Worm (Caenorhabditis elegans) whole organism, late embryonic: ENCODE results near the gene ubc-21.

Source experiments
- K02D7.2 ChIP-seq: sonication (generic microtip); optimal IDR thresholded peaks from 2 replicates; lab custom pipeline; 2017; ENCODE audit warnings: mild to moderate bottlenecking, missing genetic modification characterization, missing compliant biosample characterization
- K09A11.1 ChIP-seq: sonication (generic microtip); optimal IDR thresholded peaks from 2 replicates; lab custom pipeline; 2017; ENCODE audit warnings: antibody characterized with exemption, mild to moderate bottlenecking, missing genetic modification characterization, missing compliant biosample characterization; ENCODE audit not compliant: insufficient read depth
- Y22D7AL.16 ChIP-seq: sonication (generic microtip); optimal IDR thresholded peaks from 2 replicates; lab custom pipeline; 2016; ENCODE audit warnings: missing genetic modification characterization, missing compliant biosample characterization
- ama-1 ChIP-seq: fragments of 150-350 bp; optimal IDR thresholded peaks from 2 replicates; lab custom pipeline; 2014
- ceh-2 ChIP-seq: sonication (generic microtip); optimal IDR thresholded peaks from 2 replicates; lab custom pipeline; 2016; ENCODE audit warnings: missing genotype, missing genetic modification characterization, missing compliant biosample characterization
- ceh-31 ChIP-seq: sonication (generic microtip); optimal IDR thresholded peaks from 2 replicates; lab custom pipeline; 2016; ENCODE audit warnings: missing genetic modification characterization, missing compliant biosample characterization
- ceh-34 ChIP-seq: sonication (generic microtip); optimal IDR thresholded peaks from 2 replicates; lab custom pipeline; 2016; ENCODE audit warnings: mild to moderate bottlenecking, missing genetic modification characterization, missing compliant biosample characterization
- ceh-45 ChIP-seq: fragments of 200-800 bp; sonication (Bioruptor generic); IDR thresholded peaks from 2 replicates; pipeline ENCODE4 v1.3.6; 2022; ENCODE audit warnings: missing genetic modification reagents, missing genetic modification characterization, missing compliant biosample characterization
- che-1 ChIP-seq: sonication (generic microtip); optimal IDR thresholded peaks from 2 replicates; lab custom pipeline; 2016; ENCODE audit warnings: mild to moderate bottlenecking, missing genetic modification characterization, missing compliant biosample characterization
- dmd-4 ChIP-seq: sonication (generic microtip); optimal IDR thresholded peaks from 2 replicates; lab custom pipeline; 2016; ENCODE audit warnings: borderline replicate concordance, missing genetic modification characterization, missing compliant biosample characterization
- dve-1 ChIP-seq: sonication (generic microtip); optimal IDR thresholded peaks from 2 replicates; lab custom pipeline; 2017; ENCODE audit warnings: antibody characterized with exemption, mild to moderate bottlenecking, missing genetic modification characterization, missing compliant biosample characterization
- fax-1 ChIP-seq: sonication (generic microtip); optimal IDR thresholded peaks from 2 replicates; lab custom pipeline; 2016; ENCODE audit warnings: missing genotype, missing genetic modification characterization, missing compliant biosample characterization
- fkh-10 ChIP-seq: fragments of 150-350 bp; optimal IDR thresholded peaks from 2 replicates; lab custom pipeline; 2014; ENCODE audit warnings: missing biosample characterization, missing genetic modification reagents, missing genetic modification characterization
- hlh-13 ChIP-seq: fragments of 200-800 bp; sonication (Bioruptor generic); optimal IDR thresholded peaks from 2 replicates; lab custom pipeline; 2018; ENCODE audit warnings: mild to moderate bottlenecking, missing genetic modification characterization, missing compliant biosample characterization
- hlh-8 ChIP-seq: sonication (generic microtip); optimal IDR thresholded peaks from 2 replicates; lab custom pipeline; 2016; ENCODE audit warnings: missing genotype, missing genetic modification characterization, missing compliant biosample characterization
- madf-2 ChIP-seq: sonication (generic microtip); optimal IDR thresholded peaks from 2 replicates; lab custom pipeline; 2017; ENCODE audit warnings: missing genetic modification characterization, missing compliant biosample characterization
- mec-3 ChIP-seq: sonication (generic microtip); optimal IDR thresholded peaks from 2 replicates; lab custom pipeline; 2016; ENCODE audit warnings: borderline replicate concordance, missing genetic modification characterization, missing compliant biosample characterization
- nhr-232 ChIP-seq: sonication (generic microtip); optimal IDR thresholded peaks from 2 replicates; lab custom pipeline; 2016; ENCODE audit warnings: missing genetic modification characterization, missing compliant biosample characterization
- odd-2 ChIP-seq: sonication (generic microtip); optimal IDR thresholded peaks from 2 replicates; lab custom pipeline; 2017; ENCODE audit warnings: antibody characterized with exemption, mild to moderate bottlenecking, missing genetic modification characterization, missing compliant biosample characterization
- pat-9 ChIP-seq: fragments of 200-800 bp; sonication (Bioruptor generic); optimal IDR thresholded peaks from 2 replicates; lab custom pipeline; 2018; ENCODE audit warnings: mild to moderate bottlenecking, missing genetic modification characterization, moderate library complexity, missing compliant biosample characterization
- pha-2 ChIP-seq: sonication (generic microtip); optimal IDR thresholded peaks from 2 replicates; lab custom pipeline; 2017; ENCODE audit warnings: mild to moderate bottlenecking, missing genetic modification characterization, missing compliant biosample characterization
- pqm-1 ChIP-seq: sonication (generic microtip); optimal IDR thresholded peaks from 2 replicates; lab custom pipeline; 2016; ENCODE audit warnings: missing genetic modification characterization, missing compliant biosample characterization
- pros-1 ChIP-seq: fragments of 150-350 bp; optimal IDR thresholded peaks from 2 replicates; lab custom pipeline; 2014; ENCODE audit warnings: missing biosample characterization, missing genetic modification reagents, missing genetic modification characterization
- ref-2 ChIP-seq: sonication (generic microtip); optimal IDR thresholded peaks from 2 replicates; lab custom pipeline; 2016; ENCODE audit warnings: missing genetic modification characterization, missing compliant biosample characterization
- rnt-1 ChIP-seq: sonication (generic microtip); optimal IDR thresholded peaks from 2 replicates; lab custom pipeline; 2016; ENCODE audit warnings: missing genetic modification characterization, missing compliant biosample characterization
- sox-4 ChIP-seq: sonication (generic microtip); optimal IDR thresholded peaks from 2 replicates; lab custom pipeline; 2017; ENCODE audit warnings: mild to moderate bottlenecking, missing genetic modification characterization, inconsistent platforms, missing compliant biosample characterization
- syd-9 ChIP-seq: sonication (generic microtip); optimal IDR thresholded peaks from 2 replicates; lab custom pipeline; 2016; ENCODE audit warnings: mild to moderate bottlenecking, missing genetic modification characterization, moderate library complexity, missing compliant biosample characterization
- ttx-3 ChIP-seq: sonication (generic microtip); optimal IDR thresholded peaks from 2 replicates; lab custom pipeline; 2016; ENCODE audit warnings: missing genetic modification reagents, missing genetic modification characterization, missing compliant biosample characterization
- unc-3 ChIP-seq, 2 experiments: fragments of 200-800 bp in 1 of 2; sonication (Bioruptor generic) in 1 of 2; sonication (generic microtip) in 1 of 2; conservative IDR thresholded peaks in 1 of 2; optimal IDR thresholded peaks in 1 of 2; 2 replicates each; pipeline versions ENCODE4 v1.3.6 to Lab custom; 2016 to 2022; ENCODE audit warnings: missing compliant biosample characterization in 2 of 2, missing genetic modification characterization in 2 of 2, missing genetic modification reagents in 1 of 2
- unc-42 ChIP-seq: sonication (generic microtip); optimal IDR thresholded peaks from 2 replicates; lab custom pipeline; 2016; ENCODE audit warnings: missing genotype, missing genetic modification characterization, missing compliant biosample characterization
- unc-55 ChIP-seq: sonication (generic microtip); optimal IDR thresholded peaks from 2 replicates; lab custom pipeline; 2017; ENCODE audit warnings: missing biosample characterization, missing genetic modification reagents, missing genetic modification characterization

ubc-21 gene

ce11 chrX:8874748-8875147, 5.3 kb downstream of the ubc-21 start, which contains the start of gene C06E2.1:
TSS of gene C06E2.1 (minus strand) at chrX:8874848.
- TF ChIP-seq ceh-34 (tag; lab: Kevin White, UChicago) (no peak), sox-4 (tag; lab: Kevin White, UChicago) (no peak), ceh-45 (GFP tag; lab: Robert Waterston, UW) (no peak), pat-9 (tag; lab: Kevin White, UChicago) (no peak), fkh-10 (GFP tag; lab: Kevin White, UChicago) (no peak), ceh-2 (tag; lab: Kevin White, UChicago) (no peak), rnt-1 (tag; lab: Kevin White, UChicago) (no peak), pros-1 (no peak), ceh-31 (no peak), hlh-8 (tag; lab: Kevin White, UChicago) (no peak), syd-9 (tag; lab: Kevin White, UChicago) (no peak), madf-2 (tag; lab: Kevin White, UChicago) (no peak), ttx-3 (tag; lab: Kevin White, UChicago) (no peak)
- TF ChIP-seq, all 69 proteins: peak for 0

ce11 chrX:8875867-8876266, 6.4 kb downstream of the ubc-21 start:
- TF ChIP-seq ceh-45 (GFP tag; lab: Robert Waterston, UW) (no peak), pqm-1 (tag; lab: Kevin White, UChicago) (no peak), mec-3 (tag; lab: Kevin White, UChicago) (no peak), fax-1 (no peak), hlh-13 (GFP tag; lab: Kevin White, UChicago) (no peak), unc-42 (tag; lab: Kevin White, UChicago) (no peak), unc-3 (GFP tag; conservative IDR thresholded peaks at IDR 0.05; lab: Robert Waterston, UW) (no peak), unc-3 (tag; optimal IDR thresholded peaks at IDR 0.05; lab: Kevin White, UChicago) (no peak), Y22D7AL.16 (tag; lab: Kevin White, UChicago) (no peak), dve-1 (no peak), sox-4 (tag; lab: Kevin White, UChicago) (no peak), K02D7.2 (tag; lab: Kevin White, UChicago) (no peak)

- TF ChIP-seq nhr-232 (tag; lab: Kevin White, UChicago) (no peak), ceh-34 (tag; lab: Kevin White, UChicago) (no peak), K02D7.2 (tag; lab: Kevin White, UChicago) (no peak), K09A11.1 (tag; lab: Kevin White, UChicago) (no peak), che-1 (tag; lab: Kevin White, UChicago) (no peak), unc-42 (tag; lab: Kevin White, UChicago) (no peak), odd-2 (tag; lab: Kevin White, UChicago) (no peak), pha-2 (tag; lab: Kevin White, UChicago) (no peak), pros-1 (no peak), ref-2 (tag; lab: Kevin White, UChicago) (no peak)
These were observed 7.7 kb downstream of the ubc-21 start for ce11 chrX:8877162-8877561.

DNA sequence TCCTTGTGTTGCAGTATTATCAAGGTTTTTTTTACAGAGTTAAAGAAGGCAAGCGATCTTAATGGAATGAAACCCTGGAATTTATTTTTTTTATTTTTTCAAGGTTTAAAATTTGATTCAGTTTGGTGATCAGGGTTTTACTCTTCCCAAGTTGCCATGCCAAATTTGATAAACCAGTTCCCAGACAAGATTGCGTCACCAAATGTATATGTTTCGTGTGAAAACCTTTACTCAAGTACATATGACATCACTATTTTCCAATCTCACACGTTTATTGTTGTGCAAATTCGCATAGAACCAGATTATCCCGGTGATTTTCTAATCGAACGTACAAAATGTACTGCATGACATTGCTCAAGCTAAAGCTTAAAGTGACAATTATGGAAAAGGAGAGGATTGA, 9.3 kb downstream of the ubc-21 start:
- no peak for TF ChIP-seq rnt-1 (tag; lab: Kevin White, UChicago)

ce11 chrX:8879349-8879748, 9.9 kb downstream of the ubc-21 start, which contains the start of gene C06E2.2:
TSS of gene C06E2.2 (plus strand) at chrX:8879649.
- TF ChIP-seq odd-2 (tag; lab: Kevin White, UChicago) = no peak
- no peak for TF ChIP-seq Y22D7AL.16 (tag; lab: Kevin White, UChicago)
- no peak for TF ChIP-seq dmd-4
- no peak for TF ChIP-seq K09A11.1 (tag; lab: Kevin White, UChicago)
- no peak for TF ChIP-seq ceh-2 (tag; lab: Kevin White, UChicago)
- no peak for TF ChIP-seq unc-42 (tag; lab: Kevin White, UChicago)
- TF ChIP-seq ama-1 (lab: Kevin White, UChicago) = no peak

- TF ChIP-seq unc-55 (GFP tag; lab: Kevin White, UChicago) = no peak
These were observed 12.7 kb downstream of the ubc-21 start for ce11 chrX:8882162-8882561.
